Fruit fly (Drosophila melanogaster): ENCODE results near the gene CG46458.

DNA sequence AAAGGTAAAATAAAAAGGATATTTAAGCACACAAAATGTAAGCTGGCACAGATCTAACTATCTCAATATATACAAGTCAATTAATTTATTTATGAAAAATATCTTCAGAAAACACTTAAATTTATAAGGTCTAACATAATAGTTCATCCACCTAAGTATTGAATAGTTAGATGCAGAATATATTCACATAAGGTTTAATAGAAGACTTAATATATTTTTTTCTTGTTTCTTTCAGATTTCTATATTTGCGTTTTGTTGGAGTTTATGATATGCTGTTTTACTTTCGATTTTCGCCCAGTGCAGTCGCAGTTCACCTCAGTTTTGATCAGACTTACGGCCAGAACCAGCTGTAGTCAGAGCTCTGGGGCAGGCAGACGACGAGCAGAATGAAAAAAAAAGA is 29.0 kb downstream of the CG46458 start:
- TF ChIP-seq Abd-B (GFP tag; optimal IDR thresholded peaks at IDR 0.05) (no peak), GATAd (GFP tag; optimal IDR thresholded peaks at IDR 0.05) (no peak), CG9705 (GFP tag; optimal IDR thresholded peaks at IDR 0.05) (no peak), HLH106 (tag; optimal IDR thresholded peaks at IDR 0.05) (no peak), br (GFP tag; optimal IDR thresholded peaks at IDR 0.05) (no peak), pan (optimal IDR thresholded peaks at IDR 0.05) (no peak), woc (GFP tag; optimal IDR thresholded peaks at IDR 0.05) (no peak), psq (GFP tag; optimal IDR thresholded peaks at IDR 0.05) (no peak), usp (GFP tag; optimal IDR thresholded peaks at IDR 0.05) (no peak), Jra (GFP tag; optimal IDR thresholded peaks at IDR 0.05) (no peak), foxo (GFP tag; optimal IDR thresholded peaks at IDR 0.05) (no peak), brk (GFP tag; optimal IDR thresholded peaks at IDR 0.05) (no peak), Dif (GFP tag; optimal IDR thresholded peaks at IDR 0.05; ENCODE audit: partially characterized antibody) (no peak), dmrt93B (GFP tag; optimal IDR thresholded peaks at IDR 0.05) (no peak)

All from whole organism, wandering third instar larva.